Worm (Caenorhabditis elegans) whole organism, L4/young adult: Measurements from ENCODE around the gene F13D12.5.

Experiments
- W03F9.2 ChIP-seq: fragments of 150-350 bp; optimal IDR thresholded peaks from 2 replicates; lab custom pipeline; 2014; ENCODE audit warnings: missing biosample characterization, missing genetic modification characterization
- dao-5 ChIP-seq: sonication (generic microtip); optimal IDR thresholded peaks from 2 replicates; lab custom pipeline; 2016; ENCODE audit warnings: missing genotype, missing genetic modification characterization, moderate library complexity, missing compliant biosample characterization
- him-1 ChIP-seq: sonication (generic microtip); optimal IDR thresholded peaks from 2 replicates; lab custom pipeline; 2016; ENCODE audit warnings: missing genotype, missing genetic modification reagents, missing genetic modification characterization, missing compliant biosample characterization

DNA sequence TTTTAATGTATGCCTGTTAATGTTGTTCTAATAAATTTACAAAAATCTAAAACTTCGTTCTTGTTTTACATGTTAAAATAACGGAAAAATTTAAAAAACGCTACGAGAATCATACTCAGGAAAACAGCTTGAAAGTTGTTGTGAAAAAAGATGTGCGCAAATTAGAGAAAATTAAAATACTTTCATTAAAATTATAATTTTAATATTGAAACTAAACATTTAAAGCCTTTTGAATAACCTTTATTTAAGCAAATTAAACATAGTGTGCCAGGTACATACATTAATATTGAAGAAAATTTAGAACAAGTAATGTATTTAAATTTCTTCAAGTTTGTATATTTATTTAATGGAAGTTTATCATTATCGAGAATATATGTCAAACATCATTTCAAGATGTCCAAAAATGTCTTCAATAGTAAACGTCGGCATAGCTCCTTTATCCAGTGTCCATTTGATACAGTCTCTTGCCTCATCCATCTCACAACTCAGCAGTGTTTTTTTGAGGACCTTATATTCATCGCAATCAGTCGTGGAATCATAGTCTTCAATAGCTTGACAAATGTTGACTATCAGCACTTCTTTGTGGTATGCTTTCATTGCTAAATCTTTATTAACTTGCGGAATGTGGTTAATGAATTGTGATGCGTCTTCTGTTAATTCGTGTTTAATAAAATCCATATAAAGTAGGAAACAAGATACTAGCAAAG, 35.3 kb downstream of the F13D12.5 start:
- TF ChIP-seq him-1 (no peak), dao-5 (tag; lab: Kevin White, UChicago) (no peak), W03F9.2 (tag; lab: Kevin White, UChicago) (peak; percentile 92)
